Fruit fly (Drosophila melanogaster) whole organism, embryonic: ENCODE results near the gene mEFTs.
A peak's percentile ranks its signal among the peaks of the same experiment; 100 is the strongest.

Experiments used
- CG10209 ChIP-seq: fragments of 200-800 bp; sonication (Bioruptor generic); optimal IDR thresholded peaks from 3 replicates; lab custom pipeline; 2017; ENCODE audit warnings: missing biosample characterization, mild to moderate bottlenecking, missing genetic modification characterization, missing genetic modification reagents
- CG10431 ChIP-seq: fragments of 200-800 bp; sonication (Bioruptor generic); optimal IDR thresholded peaks from 3 replicates; lab custom pipeline; 2018; ENCODE audit warnings: missing biosample characterization, mild to moderate bottlenecking, missing genetic modification characterization
- CG14710 ChIP-seq: fragments of 200-800 bp; sonication (Bioruptor generic); optimal IDR thresholded peaks from 3 replicates; lab custom pipeline; 2019; ENCODE audit warnings: missing biosample characterization, mild to moderate bottlenecking, missing genetic modification characterization, moderate library complexity
- CG1603 ChIP-seq: fragments of 200-800 bp; sonication (Bioruptor generic); optimal IDR thresholded peaks from 2 replicates; lab custom pipeline; 2019; ENCODE audit warnings: missing biosample characterization, mild to moderate bottlenecking, missing genetic modification characterization, moderate library complexity
- CG18262 ChIP-seq: fragments of 200-800 bp; optimal IDR thresholded peaks from 3 replicates; lab custom pipeline; 2019; ENCODE audit warnings: missing biosample characterization, mild to moderate bottlenecking, missing genetic modification characterization, moderate library complexity
- CG1832 ChIP-seq: fragments of 200-800 bp; sonication (Bioruptor generic); optimal IDR thresholded peaks from 2 replicates; lab custom pipeline; 2017; ENCODE audit warnings: missing biosample characterization, mild to moderate bottlenecking, missing genetic modification characterization, inconsistent platforms
- CG18764 ChIP-seq: fragments of 200-800 bp; sonication (Bioruptor generic); optimal IDR thresholded peaks from 3 replicates; lab custom pipeline; 2016; ENCODE audit warnings: missing biosample characterization, missing genetic modification characterization
- CG2678 ChIP-seq: fragments of 200-800 bp; sonication (Bioruptor generic); optimal IDR thresholded peaks from 3 replicates; lab custom pipeline; 2019; ENCODE audit warnings: missing biosample characterization, mild to moderate bottlenecking, missing genetic modification characterization, moderate library complexity
- CG30020 ChIP-seq: fragments of 200-800 bp; optimal IDR thresholded peaks from 2 replicates; lab custom pipeline; 2019; ENCODE audit warnings: missing biosample characterization, mild to moderate bottlenecking, missing genetic modification characterization, moderate library complexity
- CG31224 ChIP-seq: fragments of 200-800 bp; sonication (Bioruptor generic); IDR thresholded peaks from 2 replicates; pipeline ENCODE4 v1.3.6; 2022; ENCODE audit warnings: missing biosample characterization, missing genetic modification characterization
- CG34422 ChIP-seq: fragments of 200-800 bp; sonication (Bioruptor generic); IDR thresholded peaks from 3 replicates; pipeline ENCODE4 v1.3.6; 2022; ENCODE audit warnings: missing biosample characterization, missing genetic modification characterization
- CG3726 ChIP-seq: fragments of 200-800 bp; sonication (Bioruptor generic); IDR thresholded peaks from 3 replicates; pipeline ENCODE4, ENCODE4 v1.3.6; 2022; ENCODE audit warnings: missing biosample characterization, missing genetic modification characterization
- CG4820 ChIP-seq: fragments of 200-800 bp; sonication (Bioruptor generic); optimal IDR thresholded peaks from 3 replicates; lab custom pipeline; 2016; ENCODE audit warnings: missing biosample characterization, missing genetic modification characterization
- CG6254 ChIP-seq: fragments of 200-800 bp; sonication (Bioruptor generic); optimal IDR thresholded peaks from 3 replicates; lab custom pipeline; 2017; ENCODE audit warnings: mild to moderate bottlenecking, missing biosample characterization, missing genetic modification reagents, missing genetic modification characterization
- CG6813 ChIP-seq: fragments of 200-800 bp; sonication (Bioruptor generic); optimal IDR thresholded peaks from 2 replicates; lab custom pipeline; 2017; ENCODE audit warnings: missing biosample characterization, missing genetic modification characterization, mild to moderate bottlenecking, moderate library complexity, missing genetic modification reagents
- CG7839 ChIP-seq: fragments of 200-800 bp; sonication (Bioruptor generic); optimal IDR thresholded peaks from 3 replicates; lab custom pipeline; 2018; ENCODE audit warnings: missing biosample characterization, mild to moderate bottlenecking, missing genetic modification characterization, moderate library complexity
- CG9437 ChIP-seq: fragments of 200-800 bp; sonication (Bioruptor generic); optimal IDR thresholded peaks from 2 replicates; lab custom pipeline; 2018; ENCODE audit warnings: missing biosample characterization, mild to moderate bottlenecking, missing genetic modification characterization
- D ChIP-seq, 2 experiments: fragments of 200-800 bp in 1 of 2; fragments of >200 bp in 1 of 2; sonication (Bioruptor generic) in 1 of 2; optimal IDR thresholded peaks; 2 replicates in 1 of 2; 3 replicates in 1 of 2; lab custom pipeline; 2017; ENCODE audit warnings: mild to moderate bottlenecking in 1 of 2, missing biosample characterization in 1 of 2, missing genetic modification characterization in 1 of 2, missing genetic modification reagents in 1 of 2
- D19B ChIP-seq: fragments of 200-800 bp; sonication (Bioruptor generic); optimal IDR thresholded peaks from 2 replicates; lab custom pipeline; 2017; ENCODE audit warnings: missing biosample characterization, mild to moderate bottlenecking, missing genetic modification characterization
- Deaf1 ChIP-seq: fragments of 200-800 bp; optimal IDR thresholded peaks from 3 replicates; lab custom pipeline; 2019; ENCODE audit warnings: missing biosample characterization, mild to moderate bottlenecking, missing genetic modification characterization, moderate library complexity
- Dek ChIP-seq: fragments of 200-800 bp; sonication (Bioruptor generic); optimal IDR thresholded peaks from 3 replicates; lab custom pipeline; 2019; ENCODE audit warnings: missing biosample characterization, mild to moderate bottlenecking, missing genetic modification characterization, moderate library complexity
- Dip2 ChIP-seq: fragments of 200-800 bp; sonication (Bioruptor generic); IDR thresholded peaks from 2 replicates; pipeline ENCODE4 v1.3.6; 2022; ENCODE audit warnings: missing biosample characterization, missing genetic modification characterization
- Lim3 ChIP-seq: fragments of 200-800 bp; sonication (Bioruptor generic); IDR thresholded peaks from 2 replicates; pipeline ENCODE4 v1.3.6; 2022; ENCODE audit warnings: missing biosample characterization, missing genetic modification characterization
- Med ChIP-seq: fragments of 200-800 bp; sonication (Bioruptor generic); peaks from one replicate; lab custom pipeline; 2016; ENCODE audit warnings: missing biosample characterization, missing genetic modification characterization, mild to moderate bottlenecking, inconsistent platforms, moderate library complexity
- Nf-YC ChIP-seq: fragments of 200-800 bp; optimal IDR thresholded peaks from 3 replicates; lab custom pipeline; 2019; ENCODE audit warnings: missing biosample characterization, mild to moderate bottlenecking, missing genetic modification characterization, moderate library complexity
- bigmax ChIP-seq: fragments of 200-800 bp; sonication (Bioruptor generic); optimal IDR thresholded peaks from 2 replicates; lab custom pipeline; 2018; ENCODE audit warnings: missing biosample characterization, mild to moderate bottlenecking, missing genetic modification characterization
- cas ChIP-seq: fragments of 200-800 bp; sonication (Bioruptor generic); IDR thresholded peaks from 2 replicates; pipeline ENCODE4 v1.3.6; 2022; ENCODE audit warnings: missing biosample characterization, missing genetic modification characterization
- cg ChIP-seq: fragments of 200-800 bp; sonication (Bioruptor generic); optimal IDR thresholded peaks from 3 replicates; lab custom pipeline; 2019; ENCODE audit warnings: missing biosample characterization, mild to moderate bottlenecking, missing genetic modification characterization, moderate library complexity
- chif ChIP-seq, 2 experiments: fragments of 200-800 bp; sonication (Bioruptor generic); optimal IDR thresholded peaks; 3 replicates each; lab custom pipeline; 2016; ENCODE audit warnings: missing biosample characterization in 2 of 2, missing genetic modification characterization in 2 of 2
- crp ChIP-seq, 2 experiments: fragments of 200-800 bp; sonication (Bioruptor generic); optimal IDR thresholded peaks; 2 replicates in 1 of 2; 3 replicates in 1 of 2; lab custom pipeline; 2017; ENCODE audit warnings: missing biosample characterization in 2 of 2, missing genetic modification characterization in 2 of 2, mild to moderate bottlenecking in 1 of 2, moderate library complexity in 1 of 2
- danr ChIP-seq: fragments of 200-800 bp; sonication (Bioruptor generic); IDR thresholded peaks from 2 replicates; pipeline ENCODE4 v1.3.6; 2022; ENCODE audit warnings: missing biosample characterization, missing genetic modification characterization
- dm ChIP-seq: fragments of 200-800 bp; sonication (Bioruptor generic); optimal IDR thresholded peaks from 3 replicates; lab custom pipeline; 2016; ENCODE audit warnings: missing biosample characterization, missing genetic modification characterization
- eyg ChIP-seq: fragments of 200-800 bp; sonication (Bioruptor generic); optimal IDR thresholded peaks from 3 replicates; lab custom pipeline; 2016; ENCODE audit warnings: missing biosample characterization, missing genetic modification characterization
- fd64A ChIP-seq: fragments of 200-800 bp; sonication (Bioruptor generic); optimal IDR thresholded peaks from 3 replicates; lab custom pipeline; 2018; ENCODE audit warnings: missing biosample characterization, mild to moderate bottlenecking, missing genetic modification characterization
- her ChIP-seq: fragments of 200-800 bp; sonication (Bioruptor generic); optimal IDR thresholded peaks from 2 replicates; lab custom pipeline; 2016; ENCODE audit warnings: missing biosample characterization, missing genetic modification characterization
- hth ChIP-seq: fragments of >200 bp; optimal IDR thresholded peaks from 2 replicates; lab custom pipeline; 2017; ENCODE audit warnings: inconsistent platforms
- lab ChIP-seq: fragments of 200-800 bp; sonication (Bioruptor generic); optimal IDR thresholded peaks from 3 replicates; lab custom pipeline; 2017; ENCODE audit warnings: missing biosample characterization, missing genetic modification characterization, mild to moderate bottlenecking, moderate library complexity, missing genetic modification reagents
- oc ChIP-seq: fragments of 200-800 bp; sonication (Bioruptor generic); optimal IDR thresholded peaks from 2 replicates; lab custom pipeline; 2018; ENCODE audit warnings: missing biosample characterization, mild to moderate bottlenecking, missing genetic modification characterization, moderate library complexity
- phol ChIP-seq: fragments of 200-800 bp; sonication (Bioruptor generic); optimal IDR thresholded peaks from 3 replicates; lab custom pipeline; 2018; ENCODE audit warnings: missing biosample characterization, mild to moderate bottlenecking, missing genetic modification characterization, moderate library complexity
- prd ChIP-seq, 3 experiments: fragments of >200 bp in 2 of 3; fragments of 200-800 bp in 1 of 3; sonication (Bioruptor generic) in 1 of 3; optimal IDR thresholded peaks in 2 of 3; IDR thresholded peaks in 1 of 3; 2 replicates in 2 of 3; 3 replicates in 1 of 3; pipeline versions ENCODE4 v1.3.6 to Lab custom; 2017 to 2022; ENCODE audit warnings: missing biosample characterization in 1 of 3, missing genetic modification characterization in 1 of 3
- row ChIP-seq: fragments of 200-800 bp; sonication (Bioruptor generic); IDR thresholded peaks from 3 replicates; pipeline ENCODE4 v1.3.6; 2022; ENCODE audit warnings: missing biosample characterization, missing genetic modification characterization
- sd ChIP-seq: fragments of 200-800 bp; sonication (Bioruptor generic); optimal IDR thresholded peaks from 3 replicates; lab custom pipeline; 2018; ENCODE audit warnings: missing biosample characterization, mild to moderate bottlenecking, missing genetic modification characterization, moderate library complexity
- sens ChIP-seq: fragments of 200-800 bp; sonication (Bioruptor generic); peaks from one replicate; lab custom pipeline; 2016; ENCODE audit warnings: missing biosample characterization, missing genetic modification characterization
- tap ChIP-seq: fragments of 200-800 bp; optimal IDR thresholded peaks from 3 replicates; lab custom pipeline; 2019; ENCODE audit warnings: missing biosample characterization, mild to moderate bottlenecking, missing genetic modification characterization, moderate library complexity
- zen ChIP-seq: fragments of 200-800 bp; sonication (Bioruptor generic); optimal IDR thresholded peaks from 3 replicates; lab custom pipeline; 2018; ENCODE audit warnings: missing biosample characterization, mild to moderate bottlenecking, missing genetic modification characterization, moderate library complexity

The mEFTs gene

dm6 chr2L:17514090-17514715 lies 13.3 kb upstream of the mEFTs start (continued):
- peak; percentile 67 to 86 for TF ChIP-seq chif (GFP tag; optimal IDR thresholded peaks at IDR 0.05; lab: Kevin White, UChicago)
- TF ChIP-seq CG4820 (GFP tag; lab: Kevin White, UChicago), result peak; percentile 88
- TF ChIP-seq CG9437, result peak; percentile 72
- TF ChIP-seq CG6254 (GFP tag; lab: Kevin White, UChicago), result peak; percentile 84
- TF ChIP-seq CG3726 (GFP tag; lab: Robert Waterston, UW), result peak; percentile 62; the same call in 1 of the 3 replicates
- TF ChIP-seq CG10209, result peak; percentile 84
- TF ChIP-seq hth (lab: Kevin White, UChicago), result no peak
- TF ChIP-seq D19B (GFP tag; lab: Kevin White, UChicago), result peak; percentile 29

DNA sequence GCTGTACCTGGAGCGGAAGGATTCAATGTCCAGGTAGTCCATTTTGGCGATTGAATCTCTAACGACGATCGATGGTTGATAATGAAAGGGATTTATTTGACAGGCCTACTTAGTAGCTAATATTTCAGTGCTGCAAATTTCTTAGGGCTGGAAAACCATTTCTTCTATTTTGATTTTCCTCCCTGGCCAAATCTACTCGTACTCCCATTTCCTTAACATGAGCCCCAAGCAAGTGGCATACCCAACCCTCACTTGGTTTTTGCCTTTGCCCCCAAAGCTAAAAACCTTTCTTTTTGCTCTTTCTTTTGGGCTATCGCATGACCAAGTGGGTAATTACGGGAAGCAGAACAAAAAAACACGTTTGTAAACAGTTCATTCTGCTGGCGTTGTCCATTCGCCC lies 2.2 kb downstream of the mEFTs start, which contains the start of gene CG15142:
Gene CG15142, minus strand, starts transcription at position 101 of the 400 bp plus-strand sequence.
- no peak for TF ChIP-seq phol (tag; lab: Kevin White, UChicago)
- TF ChIP-seq sens (GFP tag; lab: Kevin White, UChicago), result peak; percentile 2
- no peak for TF ChIP-seq CG1832
- TF ChIP-seq Lim3 (GFP tag; lab: Robert Waterston, UW), result no peak

DNA sequence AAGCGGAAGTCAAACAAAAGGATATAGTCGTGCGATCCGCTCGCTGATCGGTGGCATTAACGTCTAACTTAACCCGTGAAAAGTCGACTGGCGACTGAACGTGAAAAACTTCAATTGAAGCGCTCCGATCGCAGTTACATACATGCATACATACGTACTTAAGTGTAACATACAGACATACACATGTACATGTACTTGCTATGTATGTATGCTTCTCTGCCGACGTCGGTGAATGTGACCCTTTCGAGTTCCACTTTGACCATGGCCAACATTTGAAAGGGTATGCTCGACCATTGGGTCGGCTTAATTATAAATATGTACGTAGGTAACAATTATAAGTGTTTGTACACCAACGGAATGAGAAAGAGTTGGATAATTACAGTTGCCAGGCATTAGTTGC lies 3.8 kb downstream of the mEFTs start, which contains the start of gene qua:
Gene qua, minus strand, starts transcription at position 101 of the 400 bp plus-strand sequence.
- TF ChIP-seq cas (GFP tag; lab: Robert Waterston, UW) (no peak), zen (tag; lab: Kevin White, UChicago) (peak; percentile 10), CG18262 (peak; percentile 30), lab (GFP tag; lab: Kevin White, UChicago) (no peak), row (0 out of 3 replicates have a peak, but pooled peaks have one; percentile 20), CG14710 (tag; lab: Kevin White, UChicago) (peak; percentile 3), fd64A (no peak), CG34422 (GFP tag; lab: Robert Waterston, UW) (no peak), sd (tag; lab: Kevin White, UChicago) (no peak), D19B (GFP tag; lab: Kevin White, UChicago) (peak; percentile 33), tap (tag; lab: Kevin White, UChicago) (no peak), CG7839 (no peak), CG1603 (peak; percentile 5), cg (peak; percentile 43), Dip2 (GFP tag; lab: Robert Waterston, UW) (no peak), oc (tag; lab: Kevin White, UChicago) (no peak), Nf-YC (tag; lab: Kevin White, UChicago) (no peak), crp (GFP tag; optimal IDR thresholded peaks at IDR 0.05; lab: Kevin White, UChicago) (no peak), danr (GFP tag; lab: Robert Waterston, UW) (no peak), CG6813 (GFP tag; lab: Kevin White, UChicago) (no peak), eyg (GFP tag; lab: Kevin White, UChicago) (no peak), CG30020 (tag; lab: Kevin White, UChicago) (no peak), CG18764 (GFP tag; lab: Kevin White, UChicago) (no peak), CG31224 (GFP tag; lab: Robert Waterston, UW) (no peak), Deaf1 (tag; lab: Kevin White, UChicago) (no peak), Med (peak; percentile 16), CG2678 (tag; lab: Kevin White, UChicago) (no peak), CG10431 (GFP tag; lab: Kevin White, UChicago) (peak; percentile 31), D (optimal IDR thresholded peaks at IDR 0.05; lab: Kevin White, UChicago) (no peak), D (GFP tag; optimal IDR thresholded peaks at IDR 0.05; lab: Kevin White, UChicago) (no peak), bigmax (GFP tag; lab: Kevin White, UChicago) (no peak), her (GFP tag; lab: Kevin White, UChicago) (no peak), Dek (tag; lab: Kevin White, UChicago) (no peak), dm (GFP tag; lab: Kevin White, UChicago) (no peak), prd (optimal IDR thresholded peaks at IDR 0.05; lab: Kevin White, UChicago) (no peak), prd (GFP tag; IDR thresholded peaks at IDR 0.05; lab: Robert Waterston, UW) (peak; percentile 4; the same call in 1 of the 3 replicates)
